Worm (Caenorhabditis elegans) whole organism, L2 larva: ENCODE measurements around the gene C49A9.6.
"Not testable (repeated sequence)": the region's sequence is repeated elsewhere in the genome, so short reads cannot be mapped to it uniquely, and the experiment has no call there.

ENCODE experiments used
- C34F6.9 ChIP-seq: fragments of 150-350 bp; optimal IDR thresholded peaks from 2 replicates; lab custom pipeline; 2014; ENCODE audit warnings: missing biosample characterization, missing genetic modification characterization
- F13H6.1 ChIP-seq: sonication (generic microtip); optimal IDR thresholded peaks from 2 replicates; lab custom pipeline; 2016; ENCODE audit warnings: missing genetic modification characterization, missing compliant biosample characterization
- R02D3.7 ChIP-seq: fragments of 150-350 bp; optimal IDR thresholded peaks from 2 replicates; lab custom pipeline; 2014; ENCODE audit warnings: missing biosample characterization, missing genetic modification characterization
- Y55F3AM.14 ChIP-seq: fragments of 200-800 bp; sonication (Bioruptor generic); optimal IDR thresholded peaks from 2 replicates; lab custom pipeline; 2018; ENCODE audit warnings: mild to moderate bottlenecking, missing genetic modification characterization, missing compliant biosample characterization
- ZK546.5 ChIP-seq: sonication (generic microtip); optimal IDR thresholded peaks from 2 replicates; lab custom pipeline; 2017; ENCODE audit warnings: missing biosample characterization, missing genetic modification characterization
- alr-1 ChIP-seq: fragments of 150-350 bp; optimal IDR thresholded peaks from 2 replicates; lab custom pipeline; 2014; ENCODE audit warnings: missing biosample characterization, missing genetic modification characterization
- ama-1 ChIP-seq: fragments of 150-350 bp; optimal IDR thresholded peaks from 2 replicates; lab custom pipeline; 2018; ENCODE audit warnings: inconsistent platforms
- blmp-1 ChIP-seq: sonication (generic microtip); optimal IDR thresholded peaks from 2 replicates; lab custom pipeline; 2017; ENCODE audit warnings: missing genetic modification characterization, mild to moderate bottlenecking, missing compliant biosample characterization, antibody characterized with exemption, moderate library complexity; ENCODE audit not compliant: insufficient read depth
- ceh-16 ChIP-seq: fragments of 150-350 bp; optimal IDR thresholded peaks from 2 replicates; lab custom pipeline; 2014; ENCODE audit warnings: missing biosample characterization, missing genetic modification characterization
- ceh-82 ChIP-seq: fragments of 150-350 bp; optimal IDR thresholded peaks from 2 replicates; lab custom pipeline; 2014; ENCODE audit warnings: missing biosample characterization, missing genetic modification characterization
- crh-2 ChIP-seq: sonication (generic microtip); optimal IDR thresholded peaks from 2 replicates; lab custom pipeline; 2017; ENCODE audit warnings: missing biosample characterization, missing genetic modification characterization
- egl-27 ChIP-seq: sonication (generic microtip); optimal IDR thresholded peaks from 3 replicates; lab custom pipeline; 2017; ENCODE audit warnings: missing biosample characterization, missing genetic modification reagents, missing genetic modification characterization
- elt-3 ChIP-seq: sonication (generic microtip); optimal IDR thresholded peaks from 2 replicates; lab custom pipeline; 2017; ENCODE audit warnings: missing biosample characterization, missing genetic modification characterization
- fos-1 ChIP-seq: fragments of 150-350 bp; optimal IDR thresholded peaks from 2 replicates; lab custom pipeline; 2014; ENCODE audit warnings: missing biosample characterization, missing genetic modification characterization
- gmeb-1 ChIP-seq: fragments of 150-350 bp; optimal IDR thresholded peaks from 2 replicates; lab custom pipeline; 2014; ENCODE audit warnings: missing biosample characterization, missing genetic modification characterization
- lin-11 ChIP-seq: fragments of 150-350 bp; sonication (generic microtip); optimal IDR thresholded peaks from 2 replicates; lab custom pipeline; 2014; ENCODE audit warnings: missing biosample characterization, missing genetic modification characterization, inconsistent platforms, mixed read lengths
- lsy-2 ChIP-seq, 2 experiments: fragments of 150-350 bp in 1 of 2; sonication (generic microtip) in 1 of 2; optimal IDR thresholded peaks; 2 replicates each; lab custom pipeline; 2014 to 2017; ENCODE audit warnings: missing biosample characterization in 2 of 2, missing genetic modification characterization in 2 of 2
- mab-5 ChIP-seq: fragments of 150-350 bp; optimal IDR thresholded peaks from 2 replicates; lab custom pipeline; 2014; ENCODE audit warnings: missing biosample characterization, missing genetic modification characterization
- mbf-1 ChIP-seq: sonication (generic microtip); optimal IDR thresholded peaks from 2 replicates; lab custom pipeline; 2017; ENCODE audit warnings: missing biosample characterization, missing genetic modification characterization
- mdl-1 ChIP-seq, 2 experiments: fragments of 150-350 bp in 1 of 2; sonication (generic microtip) in 1 of 2; optimal IDR thresholded peaks; 2 replicates each; lab custom pipeline; 2017; ENCODE audit warnings: missing biosample characterization in 2 of 2, missing genetic modification characterization in 2 of 2
- nhr-10 ChIP-seq: sonication (generic microtip); optimal IDR thresholded peaks from 2 replicates; lab custom pipeline; 2017; ENCODE audit warnings: missing biosample characterization, missing genetic modification characterization
- nhr-12 ChIP-seq: fragments of 150-350 bp; optimal IDR thresholded peaks from 2 replicates; lab custom pipeline; 2014; ENCODE audit warnings: missing biosample characterization, missing genetic modification characterization
- nhr-129 ChIP-seq: fragments of 150-350 bp; optimal IDR thresholded peaks from 2 replicates; lab custom pipeline; 2014; ENCODE audit warnings: missing biosample characterization, missing genetic modification characterization
- nhr-23 ChIP-seq: fragments of 150-350 bp; optimal IDR thresholded peaks from 2 replicates; lab custom pipeline; 2014; ENCODE audit warnings: missing biosample characterization, missing genetic modification reagents, missing genetic modification characterization
- nhr-25 ChIP-seq: fragments of 150-350 bp; sonication (generic microtip); optimal IDR thresholded peaks from 3 replicates; lab custom pipeline; 2014; ENCODE audit warnings: missing biosample characterization, missing genetic modification characterization
- nhr-6 ChIP-seq: fragments of 150-350 bp; optimal IDR thresholded peaks from 2 replicates; lab custom pipeline; 2014; ENCODE audit warnings: missing biosample characterization, missing genetic modification characterization
- peb-1 ChIP-seq: fragments of 150-350 bp; optimal IDR thresholded peaks from 2 replicates; lab custom pipeline; 2014; ENCODE audit warnings: missing biosample characterization, missing genetic modification characterization
- sem-4 ChIP-seq: fragments of 150-350 bp; optimal IDR thresholded peaks from 2 replicates; lab custom pipeline; 2014; ENCODE audit warnings: missing biosample characterization, missing genetic modification reagents, missing genetic modification characterization
- sma-3 ChIP-seq: sonication (generic microtip); optimal IDR thresholded peaks from 2 replicates; lab custom pipeline; 2016; ENCODE audit warnings: missing genetic modification reagents, missing genetic modification characterization, missing compliant biosample characterization
- sma-9 ChIP-seq, 2 experiments: fragments of 150-350 bp in 1 of 2; sonication (generic microtip) in 1 of 2; optimal IDR thresholded peaks; 2 replicates each; lab custom pipeline; 2014 to 2016; ENCODE audit warnings: missing genetic modification characterization in 2 of 2, mild to moderate bottlenecking in 1 of 2, missing biosample characterization in 1 of 2, missing compliant biosample characterization in 1 of 2, missing genetic modification reagents in 1 of 2, moderate library complexity in 1 of 2
- snpc-4 ChIP-seq: fragments of 150-350 bp; optimal IDR thresholded peaks from 2 replicates; lab custom pipeline; 2014; ENCODE audit warnings: missing biosample characterization, missing genetic modification characterization
- unc-39 ChIP-seq: fragments of 150-350 bp; optimal IDR thresholded peaks from 2 replicates; lab custom pipeline; 2014; ENCODE audit warnings: missing biosample characterization, missing genetic modification characterization
- unc-55 ChIP-seq: fragments of 150-350 bp; sonication (generic microtip); optimal IDR thresholded peaks from 3 replicates; lab custom pipeline; 2014; ENCODE audit warnings: missing biosample characterization, missing genetic modification reagents, missing genetic modification characterization
- unc-62 ChIP-seq: fragments of 150-350 bp; optimal IDR thresholded peaks from 2 replicates; lab custom pipeline; 2014; ENCODE audit warnings: missing biosample characterization, missing genetic modification reagents, missing genetic modification characterization
- ztf-1 ChIP-seq: fragments of 200-800 bp; sonication (Bioruptor generic); conservative IDR thresholded peaks from 2 replicates; pipeline ENCODE4 v1.3.6; 2022; ENCODE audit warnings: missing genetic modification characterization, missing compliant biosample characterization

C49A9.6 gene

ce11 chrIV:6248486-6248885 is 37.8 kb downstream of the C49A9.6 start, which contains the start of gene acox-3:
Gene acox-3 (minus strand): TSS chrIV:6248492.
- TF ChIP-seq unc-62 (GFP tag; lab: Kevin White, UChicago), result no peak
- TF ChIP-seq crh-2 (tag; lab: Kevin White, UChicago), result peak; percentile 24
- TF ChIP-seq ZK546.5 (tag; lab: Kevin White, UChicago), result no peak
- no peak for TF ChIP-seq Y55F3AM.14 (GFP tag; lab: Kevin White, UChicago)
- peak; percentile 58 for TF ChIP-seq gmeb-1 (tag; lab: Kevin White, UChicago)
- no peak for TF ChIP-seq ceh-82 (tag; lab: Kevin White, UChicago)
- TF ChIP-seq ceh-16 (tag; lab: Kevin White, UChicago), result no peak
- TF ChIP-seq sma-9 (GFP tag; optimal IDR thresholded peaks at IDR 0.05; lab: Kevin White, UChicago), result peak; percentile 82
- no peak for TF ChIP-seq sma-9 (tag; optimal IDR thresholded peaks at IDR 0.05; lab: Kevin White, UChicago)
- no peak for TF ChIP-seq alr-1 (tag; lab: Kevin White, UChicago)
- no peak for TF ChIP-seq lin-11 (tag; lab: Kevin White, UChicago)
- no peak for TF ChIP-seq unc-55
- TF ChIP-seq unc-39 (tag; lab: Kevin White, UChicago), result no peak
- TF ChIP-seq sma-3, result no peak
- peak; percentile 56 for TF ChIP-seq fos-1
- TF ChIP-seq sem-4, result no peak
- peak; percentile 28 for TF ChIP-seq blmp-1 (tag; lab: Kevin White, UChicago)
- no peak for TF ChIP-seq nhr-10 (tag; lab: Kevin White, UChicago)

- TF ChIP-seq R02D3.7 (tag; lab: Kevin White, UChicago) (no peak), unc-55 (peak; percentile 79), crh-2 (tag; lab: Kevin White, UChicago) (no peak), nhr-25 (tag; lab: Kevin White, UChicago) (no peak), nhr-23 (tag; lab: Kevin White, UChicago) (no peak), unc-39 (tag; lab: Kevin White, UChicago) (no peak), nhr-129 (tag; lab: Kevin White, UChicago) (no peak), gmeb-1 (tag; lab: Kevin White, UChicago) (no peak), sma-3 (no peak), peb-1 (tag; lab: Kevin White, UChicago) (no peak), elt-3 (tag; lab: Kevin White, UChicago) (no peak), ZK546.5 (tag; lab: Kevin White, UChicago) (no peak), unc-62 (GFP tag; lab: Kevin White, UChicago) (no peak), C34F6.9 (tag; lab: Kevin White, UChicago) (peak; percentile 24), nhr-6 (no peak), sma-9 (GFP tag; optimal IDR thresholded peaks at IDR 0.05; lab: Kevin White, UChicago) (no peak), sma-9 (tag; optimal IDR thresholded peaks at IDR 0.05; lab: Kevin White, UChicago) (no peak), mbf-1 (tag; lab: Kevin White, UChicago) (no peak), nhr-12 (no peak), snpc-4 (tag; lab: Kevin White, UChicago) (no peak), egl-27 (tag; lab: Kevin White, UChicago) (no peak), F13H6.1 (tag; lab: Kevin White, UChicago) (no peak), mab-5 (tag; lab: Kevin White, UChicago) (peak; percentile 36), ama-1 (lab: Kevin White, UChicago) (no peak), lsy-2 (tag; optimal IDR thresholded peaks at IDR 0.05; lab: Kevin White, UChicago) (peak in 1 of 2 experiments; percentile 37), ztf-1 (GFP tag; lab: Robert Waterston, UW) (no peak)
Measured at ce11 chrIV:6249591-6249990, 38.9 kb downstream of the C49A9.6 start, which contains the start of gene F58F9.1. Gene F58F9.1 (plus strand): TSS chrIV:6249841.

ce11 chrIV:6253000-6253399 is 42.3 kb downstream of the C49A9.6 start, which contains the start of gene T13A10.2:
Gene T13A10.2 (plus strand): TSS chrIV:6253300.
- not testable (repeated sequence) for TF ChIP-seq mab-5 (tag; lab: Kevin White, UChicago); C34F6.9 (tag; lab: Kevin White, UChicago); mdl-1 (tag; optimal IDR thresholded peaks at IDR 0.05; lab: Kevin White, UChicago)

ce11 chrIV:6254635-6255034 is 43.9 kb downstream of the C49A9.6 start, which contains the start of gene T13A10.64:
Gene T13A10.64 (plus strand): TSS chrIV:6254935.
- no peak for TF ChIP-seq mdl-1 (tag; optimal IDR thresholded peaks at IDR 0.05; lab: Kevin White, UChicago)
- no peak for TF ChIP-seq unc-39 (tag; lab: Kevin White, UChicago)
- no peak for TF ChIP-seq sma-9 (GFP tag; optimal IDR thresholded peaks at IDR 0.05; lab: Kevin White, UChicago)
- TF ChIP-seq sma-9 (tag; optimal IDR thresholded peaks at IDR 0.05; lab: Kevin White, UChicago), result no peak
- TF ChIP-seq R02D3.7 (tag; lab: Kevin White, UChicago), result no peak
